Fruit fly (Drosophila melanogaster) whole organism, prepupa: Measurements from ENCODE around the gene CG3588.

Source experiments
- Blimp-1 ChIP-seq: fragments of 200-800 bp; sonication (Bioruptor generic); optimal IDR thresholded peaks from 3 replicates; lab custom pipeline; 2017; ENCODE audit warnings: missing biosample characterization, missing genetic modification characterization, mild to moderate bottlenecking, moderate library complexity, missing genetic modification reagents
- CG10669 ChIP-seq: fragments of 200-800 bp; sonication (Bioruptor generic); optimal IDR thresholded peaks from 3 replicates; lab custom pipeline; 2018; ENCODE audit warnings: missing biosample characterization, mild to moderate bottlenecking, missing genetic modification characterization, moderate library complexity
- CG1621 ChIP-seq: fragments of 200-800 bp; sonication (Bioruptor generic); optimal IDR thresholded peaks from 3 replicates; lab custom pipeline; 2018; ENCODE audit warnings: missing biosample characterization, mild to moderate bottlenecking, missing genetic modification characterization
- CG34406 ChIP-seq: fragments of 200-800 bp; sonication (Bioruptor generic); optimal IDR thresholded peaks from 3 replicates; lab custom pipeline; 2016; ENCODE audit warnings: missing biosample characterization, missing genetic modification characterization
- CG3919 ChIP-seq: fragments of 200-800 bp; sonication (Bioruptor generic); optimal IDR thresholded peaks from 3 replicates; lab custom pipeline; 2016; ENCODE audit warnings: missing biosample characterization, missing genetic modification characterization
- CG8119 ChIP-seq: fragments of 200-800 bp; sonication (Bioruptor generic); IDR thresholded peaks from 3 replicates; pipeline ENCODE4 v1.3.6; 2022; ENCODE audit warnings: missing biosample characterization, missing genetic modification characterization
- Smox ChIP-seq: fragments of 200-800 bp; sonication (Bioruptor generic); optimal IDR thresholded peaks from 3 replicates; lab custom pipeline; 2016; ENCODE audit warnings: missing biosample characterization, missing genetic modification characterization
- Sox102F ChIP-seq: fragments of 200-800 bp; sonication (Bioruptor generic); optimal IDR thresholded peaks from 2 replicates; lab custom pipeline; 2016; ENCODE audit warnings: missing biosample characterization, mild to moderate bottlenecking, missing genetic modification characterization
- cyc ChIP-seq: fragments of 200-800 bp; sonication (Bioruptor generic); optimal IDR thresholded peaks from 3 replicates; lab custom pipeline; 2016; ENCODE audit warnings: missing biosample characterization, missing genetic modification characterization
- eg ChIP-seq: fragments of 200-800 bp; sonication (Bioruptor generic); IDR thresholded peaks from 3 replicates; pipeline ENCODE4 v1.3.6; 2022; ENCODE audit warnings: missing biosample characterization, missing genetic modification characterization
- net ChIP-seq: fragments of 200-800 bp; sonication (Bioruptor generic); optimal IDR thresholded peaks from 3 replicates; lab custom pipeline; 2016; ENCODE audit warnings: missing biosample characterization, missing genetic modification characterization

- TF ChIP-seq CG10669 (GFP tag; lab: Kevin White, UChicago) (no peak), CG1621 (tag; lab: Kevin White, UChicago) (no peak), CG3919 (GFP tag; lab: Kevin White, UChicago) (no peak), cyc (GFP tag; lab: Kevin White, UChicago) (no peak), Smox (GFP tag; lab: Kevin White, UChicago) (no peak), CG8119 (no peak), CG34406 (no peak), Sox102F (GFP tag; lab: Kevin White, UChicago) (no peak), Blimp-1 (GFP tag; lab: Kevin White, UChicago) (no peak), net (GFP tag; lab: Kevin White, UChicago) (no peak), eg (GFP tag; lab: Robert Waterston, UW) (no peak)
Observed at dm6 chrX:2949114-2949513, 29.5 kb downstream of the CG3588 start.
